Worm (Caenorhabditis elegans): ENCODE results near the gene srz-58.
A peak's percentile ranks its signal among the peaks of the same experiment; 100 is the strongest.

Gene srz-58

ce11 chrV:17317786-17318185 lies at the start of gene srz-58:
srz-58 (plus strand) TSS chrV:17318147.
- TF ChIP-seq med-1 (GFP tag; optimal IDR thresholded peaks at IDR 0.05; ENCODE audit: insufficient read depth): no peak
- TF ChIP-seq klf-2 (GFP tag; conservative IDR thresholded peaks at IDR 0.05): 0 out of 2 replicates have a peak, but pooled peaks have one; percentile 15
- no peak for TF ChIP-seq ztf-23 (GFP tag; IDR thresholded peaks at IDR 0.05)
- no peak for TF ChIP-seq T22C8.4 (GFP tag; IDR thresholded peaks at IDR 0.05)
- TF ChIP-seq flt-1 (GFP tag; IDR thresholded peaks at IDR 0.05): 0 out of 2 replicates have a peak, but pooled peaks have one; percentile 39
- 0 out of 2 replicates have a peak, but pooled peaks have one; percentile 9 for TF ChIP-seq tab-1 (GFP tag; IDR thresholded peaks at IDR 0.05)
- TF ChIP-seq ztf-29 (GFP tag; IDR thresholded peaks at IDR 0.05): no peak

ce11 chrV:17272112-17272511 lies 45.8 kb upstream of the srz-58 start:
- TF ChIP-seq tab-1 (GFP tag; IDR thresholded peaks at IDR 0.05) (no peak), cog-1 (tag; optimal IDR thresholded peaks at IDR 0.05) (no peak)

DNA sequence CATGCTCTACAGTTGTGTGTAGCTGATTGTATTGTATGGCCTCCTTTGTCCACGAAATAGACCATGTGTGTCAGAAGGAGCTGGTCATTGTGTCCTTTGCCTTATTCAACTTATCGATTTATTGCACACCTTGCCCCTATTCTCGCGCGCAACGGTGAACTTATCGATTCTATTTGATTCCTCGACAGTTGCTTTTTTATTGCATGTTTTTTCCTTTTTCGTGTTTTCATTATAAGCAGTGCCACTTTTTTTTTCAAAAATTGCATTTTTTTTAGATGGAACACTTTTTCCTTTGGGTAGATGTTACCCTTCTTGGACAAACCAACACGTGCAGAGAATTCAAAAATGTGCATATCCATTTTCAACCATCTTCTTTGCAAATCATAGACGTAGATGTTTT lies 44.7 kb upstream of the srz-58 start, which contains the start of gene K10G4.10:
TSS of gene K10G4.10 (plus strand) at position 301 of the 400 bp plus-strand sequence.
- TF ChIP-seq T22C8.4 (GFP tag; IDR thresholded peaks at IDR 0.05) (no peak), cog-1 (tag; optimal IDR thresholded peaks at IDR 0.05) (no peak), ztf-29 (GFP tag; IDR thresholded peaks at IDR 0.05) (no peak), ztf-23 (GFP tag; IDR thresholded peaks at IDR 0.05) (no peak), tab-1 (GFP tag; IDR thresholded peaks at IDR 0.05) (no peak), klf-2 (GFP tag; conservative IDR thresholded peaks at IDR 0.05) (no peak), ref-1 (GFP tag; conservative IDR thresholded peaks at IDR 0.05) (no peak), med-1 (GFP tag; optimal IDR thresholded peaks at IDR 0.05; ENCODE audit: insufficient read depth) (no peak), flt-1 (GFP tag; IDR thresholded peaks at IDR 0.05) (no peak)

- TF ChIP-seq klf-2 (GFP tag; conservative IDR thresholded peaks at IDR 0.05) (no peak), flt-1 (GFP tag; IDR thresholded peaks at IDR 0.05) (no peak), med-1 (GFP tag; optimal IDR thresholded peaks at IDR 0.05; ENCODE audit: insufficient read depth) (no peak), tab-1 (GFP tag; IDR thresholded peaks at IDR 0.05) (no peak), ztf-29 (GFP tag; IDR thresholded peaks at IDR 0.05) (no peak), cog-1 (tag; optimal IDR thresholded peaks at IDR 0.05) (no peak), ref-1 (GFP tag; conservative IDR thresholded peaks at IDR 0.05) (no peak), T22C8.4 (GFP tag; IDR thresholded peaks at IDR 0.05) (no peak), ztf-23 (GFP tag; IDR thresholded peaks at IDR 0.05) (no peak)
Measured at ce11 chrV:17284159-17284558, 33.8 kb upstream of the srz-58 start.

- TF ChIP-seq ztf-29 (GFP tag; IDR thresholded peaks at IDR 0.05) (no peak), med-1 (GFP tag; optimal IDR thresholded peaks at IDR 0.05; ENCODE audit: insufficient read depth) (no peak), tab-1 (GFP tag; IDR thresholded peaks at IDR 0.05) (no peak), cog-1 (tag; optimal IDR thresholded peaks at IDR 0.05) (no peak), flt-1 (GFP tag; IDR thresholded peaks at IDR 0.05) (no peak), ref-1 (GFP tag; conservative IDR thresholded peaks at IDR 0.05) (no peak), T22C8.4 (GFP tag; IDR thresholded peaks at IDR 0.05) (no peak), ztf-23 (GFP tag; IDR thresholded peaks at IDR 0.05) (no peak), klf-2 (GFP tag; conservative IDR thresholded peaks at IDR 0.05) (no peak)
Measured at ce11 chrV:17292740-17293139, 25.2 kb upstream of the srz-58 start.

DNA sequence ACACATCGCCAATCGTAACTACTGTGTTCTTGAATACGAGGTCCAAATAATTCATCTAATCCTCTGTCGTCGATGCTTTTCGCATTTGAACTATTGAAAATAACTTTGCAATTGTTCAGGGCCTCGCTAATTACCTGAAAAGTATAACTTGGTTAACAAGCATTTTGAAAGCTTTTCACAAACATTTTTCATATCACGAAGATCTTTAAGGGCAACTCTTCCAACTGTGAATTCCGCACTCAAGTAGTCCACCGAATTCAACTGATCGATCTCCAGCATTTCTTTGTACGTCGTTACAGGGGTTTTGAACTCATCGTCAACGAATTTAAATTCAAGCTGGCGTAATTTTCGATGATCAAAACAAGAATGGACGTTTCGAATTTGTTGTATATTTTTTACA lies 21.5 kb upstream of the srz-58 start:
- TF ChIP-seq med-1 (GFP tag; optimal IDR thresholded peaks at IDR 0.05; ENCODE audit: insufficient read depth): no peak
- no peak for TF ChIP-seq tab-1 (GFP tag; IDR thresholded peaks at IDR 0.05)
- TF ChIP-seq ztf-23 (GFP tag; IDR thresholded peaks at IDR 0.05): no peak
- TF ChIP-seq T22C8.4 (GFP tag; IDR thresholded peaks at IDR 0.05): no peak
- TF ChIP-seq ztf-29 (GFP tag; IDR thresholded peaks at IDR 0.05): no peak

DNA sequence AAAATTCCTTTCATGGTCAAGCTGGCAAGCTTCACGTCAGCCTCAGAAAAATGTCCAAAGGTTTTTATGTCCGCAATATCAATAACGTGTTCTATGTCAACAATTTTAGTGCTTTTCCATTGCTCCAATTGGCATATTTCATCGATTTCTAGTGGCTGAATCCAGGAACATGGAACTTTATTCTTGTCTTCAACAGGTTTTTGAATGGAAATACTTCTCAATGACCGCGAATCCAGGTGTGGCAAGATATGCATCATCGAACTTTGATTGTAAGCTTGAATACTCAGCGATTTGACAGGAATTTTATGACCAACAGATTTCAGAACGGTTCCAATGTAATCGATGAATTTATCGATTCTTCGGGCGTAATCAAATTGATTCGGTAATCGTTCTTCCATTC lies 19.3 kb upstream of the srz-58 start:
- no peak for TF ChIP-seq klf-2 (GFP tag; conservative IDR thresholded peaks at IDR 0.05)
- no peak for TF ChIP-seq med-1 (GFP tag; optimal IDR thresholded peaks at IDR 0.05; ENCODE audit: insufficient read depth)
- no peak for TF ChIP-seq tab-1 (GFP tag; IDR thresholded peaks at IDR 0.05)
- TF ChIP-seq ztf-23 (GFP tag; IDR thresholded peaks at IDR 0.05): no peak
- no peak for TF ChIP-seq ztf-29 (GFP tag; IDR thresholded peaks at IDR 0.05)
- no peak for TF ChIP-seq flt-1 (GFP tag; IDR thresholded peaks at IDR 0.05)

ce11 chrV:17301375-17301774 lies 16.6 kb upstream of the srz-58 start, which contains the start of gene K10G4.5:
K10G4.5 (minus strand) TSS chrV:17301475.
- TF ChIP-seq cog-1 (tag; optimal IDR thresholded peaks at IDR 0.05): no peak
- TF ChIP-seq tab-1 (GFP tag; IDR thresholded peaks at IDR 0.05): no peak
- TF ChIP-seq med-1 (GFP tag; optimal IDR thresholded peaks at IDR 0.05; ENCODE audit: insufficient read depth): no peak
- TF ChIP-seq flt-1 (GFP tag; IDR thresholded peaks at IDR 0.05): no peak
- no peak for TF ChIP-seq ztf-29 (GFP tag; IDR thresholded peaks at IDR 0.05)
- no peak for TF ChIP-seq ref-1 (GFP tag; conservative IDR thresholded peaks at IDR 0.05)
- TF ChIP-seq ztf-23 (GFP tag; IDR thresholded peaks at IDR 0.05): no peak
- TF ChIP-seq klf-2 (GFP tag; conservative IDR thresholded peaks at IDR 0.05): no peak
- TF ChIP-seq T22C8.4 (GFP tag; IDR thresholded peaks at IDR 0.05): no peak

DNA sequence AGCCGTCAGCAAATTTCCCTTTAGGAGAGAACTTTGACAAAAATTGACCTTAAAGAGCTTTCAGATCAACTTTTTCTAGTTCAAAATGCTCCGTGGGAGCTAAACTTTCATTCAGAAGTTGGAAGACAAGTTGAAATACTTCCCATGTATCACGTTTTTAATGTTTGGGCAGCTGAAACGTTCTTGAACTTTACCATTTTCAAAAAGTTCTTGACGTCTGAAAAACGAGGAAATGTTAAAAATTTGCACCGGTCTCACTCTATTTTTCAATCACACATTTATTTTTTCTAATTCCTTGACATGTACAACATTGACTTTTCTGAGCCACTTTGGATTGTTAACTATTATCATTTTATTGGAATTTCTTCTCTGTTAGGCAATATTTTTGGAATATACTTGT lies 15.2 kb upstream of the srz-58 start, which contains the start of gene sri-70:
TSS of gene sri-70 (plus strand) at position 301 of the 400 bp plus-strand sequence.
- TF ChIP-seq ztf-29 (GFP tag; IDR thresholded peaks at IDR 0.05): no peak
- no peak for TF ChIP-seq ztf-23 (GFP tag; IDR thresholded peaks at IDR 0.05)
- no peak for TF ChIP-seq tab-1 (GFP tag; IDR thresholded peaks at IDR 0.05)
- TF ChIP-seq cog-1 (tag; optimal IDR thresholded peaks at IDR 0.05): no peak
- no peak for TF ChIP-seq T22C8.4 (GFP tag; IDR thresholded peaks at IDR 0.05)
- no peak for TF ChIP-seq flt-1 (GFP tag; IDR thresholded peaks at IDR 0.05)
- TF ChIP-seq ref-1 (GFP tag; conservative IDR thresholded peaks at IDR 0.05): no peak
- TF ChIP-seq klf-2 (GFP tag; conservative IDR thresholded peaks at IDR 0.05): no peak
- TF ChIP-seq med-1 (GFP tag; optimal IDR thresholded peaks at IDR 0.05; ENCODE audit: insufficient read depth): no peak

DNA sequence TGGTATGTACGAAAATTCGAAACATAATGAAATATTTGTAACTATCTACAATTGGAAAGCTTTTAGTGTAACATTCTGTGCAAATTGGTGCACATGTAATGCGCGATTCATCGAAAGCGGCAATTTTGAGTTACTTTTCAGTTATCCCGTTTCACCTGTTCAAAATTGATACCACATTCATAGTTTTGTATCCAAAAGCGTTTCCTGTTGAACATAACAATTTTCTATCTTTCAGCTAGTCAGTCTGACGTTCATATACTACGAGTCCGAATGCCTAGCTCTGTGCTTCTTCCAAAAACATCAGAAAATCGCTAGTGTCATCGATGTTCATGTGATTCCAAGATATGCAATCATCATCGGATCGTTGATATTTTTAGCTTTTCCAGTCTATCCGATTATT lies 14.6 kb upstream of the srz-58 start:
- TF ChIP-seq ref-1 (GFP tag; conservative IDR thresholded peaks at IDR 0.05) (no peak), klf-2 (GFP tag; conservative IDR thresholded peaks at IDR 0.05) (no peak), tab-1 (GFP tag; IDR thresholded peaks at IDR 0.05) (no peak), flt-1 (GFP tag; IDR thresholded peaks at IDR 0.05) (no peak), ztf-23 (GFP tag; IDR thresholded peaks at IDR 0.05) (no peak), med-1 (GFP tag; optimal IDR thresholded peaks at IDR 0.05; ENCODE audit: insufficient read depth) (no peak), T22C8.4 (GFP tag; IDR thresholded peaks at IDR 0.05) (no peak), ztf-29 (GFP tag; IDR thresholded peaks at IDR 0.05) (no peak), cog-1 (tag; optimal IDR thresholded peaks at IDR 0.05) (no peak)
